Fruit fly (Drosophila melanogaster) whole organism, embryonic: ENCODE data around the gene Cpr23B.

ENCODE experiments used
- Atf3 ChIP-seq: fragments of 200-800 bp; sonication (Bioruptor generic); optimal IDR thresholded peaks from 3 replicates; lab custom pipeline; 2016; ENCODE audit warnings: missing biosample characterization, missing genetic modification characterization
- CG11398 ChIP-seq: fragments of 200-800 bp; sonication (Bioruptor generic); optimal IDR thresholded peaks from 2 replicates; lab custom pipeline; 2016; ENCODE audit warnings: missing biosample characterization, missing genetic modification characterization
- CG12219 ChIP-seq: fragments of 200-800 bp; sonication (Bioruptor generic); optimal IDR thresholded peaks from 3 replicates; lab custom pipeline; 2018; ENCODE audit warnings: missing biosample characterization, mild to moderate bottlenecking, missing genetic modification characterization
- CG16815 ChIP-seq: fragments of 200-800 bp; sonication (Bioruptor generic); optimal IDR thresholded peaks from 3 replicates; lab custom pipeline; 2017; ENCODE audit warnings: missing biosample characterization, mild to moderate bottlenecking, missing genetic modification characterization
- CG34376 ChIP-seq: fragments of 200-800 bp; sonication (Bioruptor generic); optimal IDR thresholded peaks from 2 replicates; lab custom pipeline; 2018; ENCODE audit warnings: missing biosample characterization, mild to moderate bottlenecking, missing genetic modification characterization
- CG42726 ChIP-seq: fragments of 200-800 bp; sonication (Bioruptor generic); IDR thresholded peaks from 2 replicates; pipeline ENCODE4 v1.3.6; 2022; ENCODE audit warnings: missing biosample characterization, missing genetic modification characterization; ENCODE audit not compliant: partially characterized antibody
- CG4282 ChIP-seq: fragments of 200-800 bp; sonication (Bioruptor generic); optimal IDR thresholded peaks from 2 replicates; lab custom pipeline; 2016; ENCODE audit warnings: missing biosample characterization, missing genetic modification characterization
- CG7745 ChIP-seq: fragments of 200-800 bp; sonication (Bioruptor generic); optimal IDR thresholded peaks from 2 replicates; lab custom pipeline; 2018; ENCODE audit warnings: missing biosample characterization, mild to moderate bottlenecking, missing genetic modification characterization, moderate library complexity
- Fer2 ChIP-seq: fragments of 200-800 bp; sonication (Bioruptor generic); optimal IDR thresholded peaks from 2 replicates; lab custom pipeline; 2018; ENCODE audit warnings: missing biosample characterization, mild to moderate bottlenecking, missing genetic modification characterization, moderate library complexity
- Gug ChIP-seq: fragments of 200-800 bp; sonication (Bioruptor generic); IDR thresholded peaks from 4 replicates; pipeline ENCODE4 v1.3.6; 2022; ENCODE audit warnings: missing biosample characterization, missing genetic modification characterization
- H2.0 ChIP-seq: fragments of 200-800 bp; sonication (Bioruptor generic); IDR thresholded peaks from 2 replicates; pipeline ENCODE4 v1.3.6; 2022; ENCODE audit warnings: missing biosample characterization, missing genetic modification characterization
- Hmx ChIP-seq: fragments of 200-800 bp; sonication (Bioruptor generic); optimal IDR thresholded peaks from 2 replicates; lab custom pipeline; 2016; ENCODE audit warnings: missing biosample characterization, missing genetic modification characterization
- Lhr ChIP-seq: fragments of 200-800 bp; sonication (Bioruptor generic); optimal IDR thresholded peaks from 3 replicates; lab custom pipeline; 2017; ENCODE audit warnings: mild to moderate bottlenecking, missing biosample characterization, missing genetic modification reagents, missing genetic modification characterization
- MTF-1 ChIP-seq: fragments of 200-800 bp; sonication (Bioruptor generic); optimal IDR thresholded peaks from 2 replicates; lab custom pipeline; 2018; ENCODE audit warnings: missing biosample characterization, mild to moderate bottlenecking, missing genetic modification characterization, borderline replicate concordance
- Optix ChIP-seq: fragments of 200-800 bp; sonication (Bioruptor generic); IDR thresholded peaks from 3 replicates; pipeline ENCODE4 v1.3.6; 2022; ENCODE audit warnings: missing biosample characterization, missing genetic modification characterization
- Ptx1 ChIP-seq: fragments of 200-800 bp; sonication (Bioruptor generic); IDR thresholded peaks from 2 replicates; pipeline ENCODE4 v1.3.6; 2022; ENCODE audit warnings: missing biosample characterization, missing genetic modification characterization
- Rfx ChIP-seq: fragments of 200-800 bp; sonication (Bioruptor generic); IDR thresholded peaks from 2 replicates; pipeline ENCODE4 v1.3.6; 2022; ENCODE audit warnings: missing biosample characterization, missing genetic modification characterization
- Six4 ChIP-seq: fragments of 200-800 bp; sonication (Bioruptor generic); optimal IDR thresholded peaks from 2 replicates; lab custom pipeline; 2016; ENCODE audit warnings: missing biosample characterization, missing genetic modification characterization
- Trl ChIP-seq, 3 experiments: fragments of >200 bp in 2 of 3; fragments of 200-800 bp in 1 of 3; sonication (Bioruptor generic) in 1 of 3; optimal IDR thresholded peaks; 2 replicates in 1 of 3; 3 replicates in 2 of 3; lab custom pipeline; 2016 to 2017; ENCODE audit warnings: missing biosample characterization in 1 of 3, missing genetic modification characterization in 1 of 3
- ci ChIP-seq: fragments of 200-800 bp; sonication (Bioruptor generic); IDR thresholded peaks from 3 replicates; pipeline ENCODE4 v1.3.6; 2022; ENCODE audit warnings: missing biosample characterization, missing genetic modification characterization
- da ChIP-seq: fragments of 200-800 bp; sonication (Bioruptor generic); optimal IDR thresholded peaks from 2 replicates; lab custom pipeline; 2016; ENCODE audit warnings: missing biosample characterization, missing genetic modification characterization
- dimm ChIP-seq: fragments of 200-800 bp; sonication (Bioruptor generic); IDR thresholded peaks from 2 replicates; pipeline ENCODE4 v1.3.6; 2022; ENCODE audit warnings: missing biosample characterization, missing genetic modification characterization
- dpn ChIP-seq, 2 experiments: fragments of 200-800 bp; sonication (Bioruptor generic); optimal IDR thresholded peaks; 3 replicates each; lab custom pipeline; 2016; ENCODE audit warnings: missing biosample characterization in 2 of 2, missing genetic modification characterization in 2 of 2
- en ChIP-seq: fragments of 200-800 bp; sonication (Bioruptor generic); optimal IDR thresholded peaks from 2 replicates; lab custom pipeline; 2016; ENCODE audit warnings: missing biosample characterization, missing genetic modification characterization
- eyg ChIP-seq: fragments of 200-800 bp; sonication (Bioruptor generic); optimal IDR thresholded peaks from 3 replicates; lab custom pipeline; 2016; ENCODE audit warnings: missing biosample characterization, missing genetic modification characterization
- hth ChIP-seq: fragments of >200 bp; optimal IDR thresholded peaks from 2 replicates; lab custom pipeline; 2017; ENCODE audit warnings: inconsistent platforms
- inv ChIP-seq: fragments of 200-800 bp; sonication (Bioruptor generic); IDR thresholded peaks from 2 replicates; pipeline ENCODE4 v1.3.6; 2022; ENCODE audit warnings: missing biosample characterization, missing genetic modification characterization; ENCODE audit not compliant: partially characterized antibody
- jigr1 ChIP-seq: fragments of 200-800 bp; sonication (Bioruptor generic); IDR thresholded peaks from 3 replicates; pipeline ENCODE4 v1.3.6; 2022; ENCODE audit warnings: missing biosample characterization, missing genetic modification characterization
- kay ChIP-seq: fragments of 200-800 bp; sonication (Bioruptor generic); optimal IDR thresholded peaks from 2 replicates; lab custom pipeline; 2016; ENCODE audit warnings: missing biosample characterization, missing genetic modification characterization
- nom ChIP-seq: fragments of 200-800 bp; sonication (Bioruptor generic); optimal IDR thresholded peaks from 2 replicates; lab custom pipeline; 2017; ENCODE audit warnings: missing biosample characterization, missing genetic modification characterization, mild to moderate bottlenecking, moderate library complexity, missing genetic modification reagents
- prd ChIP-seq, 3 experiments: fragments of >200 bp in 2 of 3; fragments of 200-800 bp in 1 of 3; sonication (Bioruptor generic) in 1 of 3; optimal IDR thresholded peaks in 2 of 3; IDR thresholded peaks in 1 of 3; 2 replicates in 2 of 3; 3 replicates in 1 of 3; pipeline versions ENCODE4 v1.3.6 to Lab custom; 2017 to 2022; ENCODE audit warnings: missing biosample characterization in 1 of 3, missing genetic modification characterization in 1 of 3
- sc ChIP-seq, 3 experiments: fragments of >200 bp in 2 of 3; fragments of 200-800 bp in 1 of 3; sonication (Bioruptor generic) in 1 of 3; optimal IDR thresholded peaks; 2 replicates in 2 of 3; 3 replicates in 1 of 3; lab custom pipeline; 2017; ENCODE audit warnings: mild to moderate bottlenecking in 1 of 3, missing biosample characterization in 1 of 3, missing genetic modification characterization in 1 of 3, missing genetic modification reagents in 1 of 3
- shn ChIP-seq: fragments of 200-800 bp; sonication (Bioruptor generic); optimal IDR thresholded peaks from 3 replicates; lab custom pipeline; 2016; ENCODE audit warnings: missing biosample characterization, missing genetic modification characterization
- slou ChIP-seq: fragments of 200-800 bp; sonication (Bioruptor generic); optimal IDR thresholded peaks from 3 replicates; lab custom pipeline; 2016; ENCODE audit warnings: missing biosample characterization, missing genetic modification characterization
- so ChIP-seq: fragments of 200-800 bp; sonication (Bioruptor generic); IDR thresholded peaks from 3 replicates; pipeline ENCODE4 v1.3.6; 2022; ENCODE audit warnings: missing biosample characterization, missing genetic modification characterization
- tx ChIP-seq: fragments of 200-800 bp; sonication (Bioruptor generic); optimal IDR thresholded peaks from 2 replicates; lab custom pipeline; 2016; ENCODE audit warnings: missing biosample characterization, missing genetic modification characterization
- unpg ChIP-seq: fragments of 200-800 bp; sonication (Bioruptor generic); optimal IDR thresholded peaks from 3 replicates; lab custom pipeline; 2018; ENCODE audit warnings: missing biosample characterization, mild to moderate bottlenecking, missing genetic modification characterization, moderate library complexity
- vfl ChIP-seq: fragments of 200-800 bp; sonication (Bioruptor generic); optimal IDR thresholded peaks from 2 replicates; lab custom pipeline; 2016; ENCODE audit warnings: missing biosample characterization, missing genetic modification characterization
- wek ChIP-seq: fragments of 200-800 bp; sonication (Bioruptor generic); optimal IDR thresholded peaks from 3 replicates; lab custom pipeline; 2018; ENCODE audit warnings: missing biosample characterization, mild to moderate bottlenecking, missing genetic modification characterization, moderate library complexity
- wor ChIP-seq: fragments of 200-800 bp; sonication (Bioruptor generic); IDR thresholded peaks from 2 replicates; pipeline ENCODE4 v1.3.6; 2022; ENCODE audit warnings: missing biosample characterization, missing genetic modification characterization

Gene Cpr23B

DNA sequence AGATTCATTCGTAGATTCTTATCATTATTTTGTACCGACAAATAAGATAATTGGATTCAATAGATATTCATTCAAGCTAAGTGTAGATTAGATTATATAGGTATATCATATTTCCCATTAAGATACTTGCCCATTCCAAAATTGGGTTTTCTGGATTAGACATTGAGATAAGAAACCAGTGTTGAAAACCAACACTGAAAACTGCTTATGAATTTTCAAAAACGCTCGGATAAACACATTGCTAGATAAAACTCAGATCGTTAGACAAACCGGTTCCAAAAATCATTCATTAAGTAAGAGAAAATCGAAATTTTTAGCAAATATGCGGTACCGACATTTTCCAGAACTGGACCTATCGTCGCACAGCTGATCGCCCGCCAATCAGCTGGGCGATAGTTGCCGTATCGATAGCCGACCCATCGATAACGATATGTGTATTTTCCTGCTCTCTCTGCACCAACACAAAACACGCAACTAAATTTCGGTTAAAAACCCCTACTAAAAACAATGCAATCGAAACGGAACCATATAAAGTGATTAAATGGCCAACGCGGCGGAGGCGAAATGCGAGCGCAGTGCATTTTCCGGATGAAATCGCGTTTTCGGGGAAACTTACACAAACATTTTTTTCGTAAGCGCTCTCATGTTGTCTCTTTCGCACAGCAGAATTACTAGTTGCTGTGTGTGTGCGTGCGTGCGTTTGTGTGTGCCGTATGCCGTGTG is 47.5 kb downstream of the Cpr23B start, which contains the start of the genes NTPase and lilli (continued):
- no peak for TF ChIP-seq CG4282
- TF ChIP-seq CG7745 (tag; lab: Kevin White, UChicago) = no peak
- peak; percentile 20; the same call in 2 of the 4 replicates for TF ChIP-seq Gug (GFP tag; lab: Robert Waterston, UW)
- peak; percentile 36 for TF ChIP-seq tx
- no peak for TF ChIP-seq da (GFP tag; lab: Kevin White, UChicago)
- TF ChIP-seq Six4 (GFP tag; lab: Kevin White, UChicago) = peak; percentile 53
- no peak for TF ChIP-seq nom (GFP tag; lab: Kevin White, UChicago)
- no peak for TF ChIP-seq slou
- peak; percentile 44 for TF ChIP-seq kay
- peak; percentile 30 for TF ChIP-seq H2.0 (GFP tag; lab: Robert Waterston, UW)
- TF ChIP-seq en = no peak
- TF ChIP-seq Trl (optimal IDR thresholded peaks at IDR 0.05; lab: Kevin White, UChicago) = no peak
- TF ChIP-seq Trl (GFP tag; optimal IDR thresholded peaks at IDR 0.05; lab: Kevin White, UChicago) = peak; percentile 85
- TF ChIP-seq jigr1 (GFP tag; lab: Robert Waterston, UW) = no peak
- peak; percentile 22 for TF ChIP-seq CG16815 (GFP tag; lab: Kevin White, UChicago)
- TF ChIP-seq wek = peak; percentile 14
- no peak for TF ChIP-seq Fer2 (tag; lab: Kevin White, UChicago)
- peak; percentile 42; the same call in 1 of the 3 replicates for TF ChIP-seq Optix (GFP tag; lab: Robert Waterston, UW)
- TF ChIP-seq CG12219 = no peak
- no peak for TF ChIP-seq CG34376 (GFP tag; lab: Kevin White, UChicago)
- no peak for TF ChIP-seq eyg (GFP tag; lab: Kevin White, UChicago)
- peak; percentile 94 for TF ChIP-seq CG42726 (GFP tag; lab: Robert Waterston, UW)
- no peak for TF ChIP-seq sc (optimal IDR thresholded peaks at IDR 0.05; lab: Kevin White, UChicago)
- no peak for TF ChIP-seq sc (GFP tag; optimal IDR thresholded peaks at IDR 0.05; lab: Kevin White, UChicago)
- TF ChIP-seq hth (lab: Kevin White, UChicago) = no peak
- TF ChIP-seq wor (GFP tag; lab: Robert Waterston, UW) = no peak
- TF ChIP-seq unpg (GFP tag; lab: Kevin White, UChicago) = peak; percentile 49
- TF ChIP-seq dimm = no peak
- peak; percentile 51 for TF ChIP-seq Atf3
- peak; percentile 68 for TF ChIP-seq Hmx (GFP tag; lab: Kevin White, UChicago)
- peak; percentile 19 for TF ChIP-seq CG11398 (GFP tag; lab: Kevin White, UChicago)
- peak; percentile 74 for TF ChIP-seq shn (GFP tag; lab: Kevin White, UChicago)
- peak; percentile 79 for TF ChIP-seq ci (GFP tag; lab: Robert Waterston, UW)
- TF ChIP-seq Ptx1 (GFP tag; lab: Robert Waterston, UW) = peak; percentile 70; the same call in 1 of the 2 replicates
- 0 out of 3 replicates have a peak, but pooled peaks have one; percentile 40 for TF ChIP-seq so
- TF ChIP-seq dpn (GFP tag; optimal IDR thresholded peaks at IDR 0.05; lab: Kevin White, UChicago) = peak; percentile 72 to 76
- TF ChIP-seq vfl (GFP tag; lab: Kevin White, UChicago) = peak; percentile 31
- peak; percentile 87 for TF ChIP-seq inv (GFP tag; lab: Robert Waterston, UW)
- peak; percentile 76 for TF ChIP-seq Rfx (GFP tag; lab: Robert Waterston, UW)
- TF ChIP-seq MTF-1 (GFP tag; lab: Kevin White, UChicago) = no peak
- peak; percentile 24 for TF ChIP-seq Lhr (GFP tag; lab: Kevin White, UChicago)
- no peak for TF ChIP-seq prd (optimal IDR thresholded peaks at IDR 0.05; lab: Kevin White, UChicago)
- peak; percentile 67 for TF ChIP-seq prd (GFP tag; IDR thresholded peaks at IDR 0.05; lab: Robert Waterston, UW)
- TF ChIP-seq, all 482 proteins: peak for 298
